Fruit fly (Drosophila melanogaster): ENCODE results near the gene CG14195.

DNA sequence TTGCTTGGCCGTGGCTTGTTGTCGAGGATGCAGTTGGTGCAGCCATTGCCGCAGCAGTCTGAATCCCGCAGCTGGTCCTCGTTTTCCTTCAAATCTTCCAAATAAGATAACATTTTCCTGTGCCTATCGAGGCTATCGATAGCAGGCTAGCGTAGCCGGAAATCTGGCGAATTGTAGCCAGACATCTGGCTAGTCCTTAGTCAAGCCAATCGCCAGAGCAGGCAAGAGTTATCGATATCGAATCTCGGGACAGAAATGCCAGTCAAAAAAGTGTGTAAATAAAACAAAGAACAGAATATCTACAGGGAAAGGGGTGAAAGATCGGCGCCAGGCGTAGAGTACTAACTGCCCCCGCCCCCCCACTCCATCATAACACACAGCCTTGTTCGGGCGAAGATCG is 18.5 kb downstream of the CG14195 start, which contains the start of the genes CG7914 and CG14194:
- TF ChIP-seq CG6854 (GFP tag; optimal IDR thresholded peaks at IDR 0.05) (no peak), OdsH (GFP tag; optimal IDR thresholded peaks at IDR 0.05) (no peak), CG6792 (GFP tag; optimal IDR thresholded peaks at IDR 0.05) (no peak), CG3032 (tag; optimal IDR thresholded peaks at IDR 0.05) (no peak), net (GFP tag; optimal IDR thresholded peaks at IDR 0.05) (no peak), Ets21C (GFP tag; optimal IDR thresholded peaks at IDR 0.05) (no peak), Hr4 (GFP tag; optimal IDR thresholded peaks at IDR 0.05) (no peak), CG15336 (GFP tag; IDR thresholded peaks at IDR 0.05) (no peak), Gug (GFP tag; IDR thresholded peaks at IDR 0.05) (no peak), CG3919 (GFP tag; optimal IDR thresholded peaks at IDR 0.05) (no peak), CG16779 (tag; optimal IDR thresholded peaks at IDR 0.05) (no peak)

All from whole organism, prepupa.